Worm (Caenorhabditis elegans): ENCODE data around the gene ZC21.8.

The ZC21.8 gene

DNA sequence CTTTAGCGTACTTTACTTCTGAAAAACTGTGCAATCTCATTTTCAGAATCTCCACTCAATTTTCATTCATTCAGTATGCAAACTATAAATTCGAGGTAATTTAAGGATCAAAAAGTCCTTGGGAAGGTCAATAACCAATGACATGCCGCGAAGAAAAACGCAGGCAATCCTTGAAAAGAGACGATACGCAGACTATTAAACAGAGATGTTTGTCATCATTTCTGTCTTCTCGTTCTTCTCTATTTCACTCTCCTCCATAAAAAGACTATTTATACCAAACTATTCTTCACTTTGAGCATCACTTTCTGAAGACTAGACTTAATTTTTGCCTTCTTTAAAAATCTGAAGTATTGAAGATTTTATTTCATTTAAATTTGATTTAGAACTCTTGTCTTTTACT, 32.3 kb upstream of the ZC21.8 start, which contains the start of gene C02D5.4:
Gene C02D5.4 (plus strand): TSS at position 41 of the 400 bp plus-strand sequence.
- TF ChIP-seq skn-1 (tag; optimal IDR thresholded peaks at IDR 0.05): peak; percentile 99
- TF ChIP-seq aly-2 (tag; optimal IDR thresholded peaks at IDR 0.05): no peak
- no peak for TF ChIP-seq fkh-10 (GFP tag; optimal IDR thresholded peaks at IDR 0.05)
- peak; percentile 6 for TF ChIP-seq nhr-25 (tag; optimal IDR thresholded peaks at IDR 0.05)
- no peak for TF ChIP-seq fos-1 (tag; optimal IDR thresholded peaks at IDR 0.05)
- TF ChIP-seq pqm-1 (tag; optimal IDR thresholded peaks at IDR 0.05): peak; percentile 52
- TF ChIP-seq elt-2 (tag; optimal IDR thresholded peaks at IDR 0.05): peak; percentile 22
- TF ChIP-seq nhr-76 (tag; optimal IDR thresholded peaks at IDR 0.05): no peak
- TF ChIP-seq ceh-9 (tag; optimal IDR thresholded peaks at IDR 0.05): no peak
- TF ChIP-seq fkh-2 (tag; optimal IDR thresholded peaks at IDR 0.05): no peak
- peak; percentile 57 for TF ChIP-seq pha-4 (tag; optimal IDR thresholded peaks at IDR 0.05)
- no peak for TF ChIP-seq ceh-82 (tag; optimal IDR thresholded peaks at IDR 0.05)
- TF ChIP-seq nfya-1 (tag; optimal IDR thresholded peaks at IDR 0.05; ENCODE audit: insufficient read depth): peak; percentile 27
- TF ChIP-seq daf-12 (tag; optimal IDR thresholded peaks at IDR 0.05): no peak
- TF ChIP-seq lsy-12 (tag; optimal IDR thresholded peaks at IDR 0.05): no peak
- TF ChIP-seq nhr-43 (tag; optimal IDR thresholded peaks at IDR 0.05; ENCODE audit: poor library complexity, severe bottlenecking): no peak
- no peak for TF ChIP-seq sea-2 (GFP tag; optimal IDR thresholded peaks at IDR 0.05)
- TF ChIP-seq elt-1 (tag; optimal IDR thresholded peaks at IDR 0.05): no peak

DNA sequence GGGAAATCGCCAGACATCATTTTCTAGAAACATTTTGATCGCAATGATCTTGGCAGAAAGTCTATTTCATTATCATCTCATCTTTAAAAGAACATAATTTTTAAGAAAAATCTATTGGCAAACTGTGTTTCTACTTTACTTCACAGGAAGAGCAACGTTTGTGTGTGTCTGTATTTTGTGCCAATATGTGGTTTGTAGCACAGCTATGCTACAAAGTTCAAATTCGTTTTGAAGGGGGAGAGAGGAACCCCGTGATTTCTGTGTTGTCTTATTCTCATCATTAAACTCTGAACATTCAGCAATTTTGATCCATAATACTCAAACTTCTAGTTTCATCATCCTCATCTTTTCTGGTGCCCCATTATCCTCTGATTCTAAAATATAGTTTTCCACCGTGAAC, 31.9 kb upstream of the ZC21.8 start:
- TF ChIP-seq mdl-1 (tag; optimal IDR thresholded peaks at IDR 0.05): no peak
- no peak for TF ChIP-seq hmg-11 (tag; optimal IDR thresholded peaks at IDR 0.05)
- TF ChIP-seq nhr-28 (tag; optimal IDR thresholded peaks at IDR 0.05): no peak
- TF ChIP-seq nhr-11 (tag; optimal IDR thresholded peaks at IDR 0.05): no peak
- no peak for TF ChIP-seq elt-3 (tag; optimal IDR thresholded peaks at IDR 0.05)
- TF ChIP-seq nhr-12 (tag; optimal IDR thresholded peaks at IDR 0.05): no peak
- no peak for TF ChIP-seq fkh-10 (GFP tag; optimal IDR thresholded peaks at IDR 0.05)
- no peak for TF ChIP-seq nhr-76 (tag; optimal IDR thresholded peaks at IDR 0.05)
- TF ChIP-seq jun-1 (tag; optimal IDR thresholded peaks at IDR 0.05): no peak
- TF ChIP-seq unc-39 (tag; optimal IDR thresholded peaks at IDR 0.05): no peak
- TF ChIP-seq snpc-4 (tag; optimal IDR thresholded peaks at IDR 0.05): no peak
- TF ChIP-seq ceh-28 (tag; optimal IDR thresholded peaks at IDR 0.05): no peak
- TF ChIP-seq tbx-2 (tag; optimal IDR thresholded peaks at IDR 0.05): no peak
- no peak for TF ChIP-seq elt-2 (tag; optimal IDR thresholded peaks at IDR 0.05)
- no peak for TF ChIP-seq ztf-11 (tag; optimal IDR thresholded peaks at IDR 0.05)

DNA sequence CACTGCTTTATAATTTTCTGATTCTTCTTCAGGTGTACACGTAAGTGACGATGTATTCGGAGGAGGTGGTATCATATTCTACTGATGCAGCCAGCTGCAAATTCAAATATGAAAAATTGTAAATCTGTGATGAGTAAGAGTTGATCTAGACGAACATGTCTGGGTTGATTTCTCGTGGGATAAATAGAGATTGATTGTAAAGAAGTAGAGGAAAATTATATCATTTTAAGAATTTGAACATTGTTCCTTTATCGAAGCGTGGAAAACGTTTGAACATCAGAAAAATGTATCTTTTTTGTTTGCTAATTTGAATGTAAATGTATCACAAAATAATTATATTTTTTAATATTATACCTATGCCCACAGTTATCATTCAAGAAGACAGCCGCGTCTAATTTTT, 25.7 kb upstream of the ZC21.8 start, which contains the start of gene ZC21.6:
Gene ZC21.6 (minus strand): TSS at position 101 of the 400 bp plus-strand sequence.
- TF ChIP-seq nhr-25 (tag; optimal IDR thresholded peaks at IDR 0.05) (no peak), ceh-28 (tag; optimal IDR thresholded peaks at IDR 0.05) (no peak), zag-1 (tag; optimal IDR thresholded peaks at IDR 0.05) (no peak), ztf-11 (tag; optimal IDR thresholded peaks at IDR 0.05) (no peak), ceh-82 (tag; optimal IDR thresholded peaks at IDR 0.05) (no peak)

DNA sequence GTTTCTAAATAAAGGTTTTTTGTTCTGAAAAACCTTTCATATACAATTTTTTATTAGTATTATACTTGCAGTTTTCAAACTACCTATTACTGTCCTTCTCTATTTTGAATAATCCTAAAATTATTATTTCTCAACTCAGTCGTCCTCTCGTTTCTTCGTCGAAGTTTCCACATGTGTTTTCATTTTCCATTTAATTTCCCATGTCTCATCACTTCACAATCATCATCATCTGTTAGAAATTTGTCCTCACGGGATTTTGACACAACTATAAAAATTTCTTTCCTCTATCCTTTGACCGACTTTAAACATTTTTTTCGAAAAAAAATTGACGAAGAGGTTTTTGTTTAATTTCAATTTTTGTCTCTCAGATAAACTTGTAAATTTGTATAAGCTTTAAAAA, 15.7 kb upstream of the ZC21.8 start:
- TF ChIP-seq mml-1 (tag; optimal IDR thresholded peaks at IDR 0.05) (no peak), egl-5 (tag; optimal IDR thresholded peaks at IDR 0.05) (no peak), hmg-11 (tag; optimal IDR thresholded peaks at IDR 0.05) (no peak), eor-1 (tag; optimal IDR thresholded peaks at IDR 0.05) (no peak), nhr-11 (tag; optimal IDR thresholded peaks at IDR 0.05) (no peak), daf-12 (tag; optimal IDR thresholded peaks at IDR 0.05) (no peak), nhr-237 (tag; optimal IDR thresholded peaks at IDR 0.05) (no peak), fkh-2 (tag; optimal IDR thresholded peaks at IDR 0.05) (no peak), jun-1 (tag; optimal IDR thresholded peaks at IDR 0.05) (no peak), nhr-67 (tag; optimal IDR thresholded peaks at IDR 0.05) (no peak), ZK546.5 (tag; optimal IDR thresholded peaks at IDR 0.05) (no peak), ztf-11 (tag; optimal IDR thresholded peaks at IDR 0.05) (no peak), nhr-28 (tag; optimal IDR thresholded peaks at IDR 0.05) (no peak), fkh-10 (GFP tag; optimal IDR thresholded peaks at IDR 0.05) (no peak), ceh-16 (tag; optimal IDR thresholded peaks at IDR 0.05) (no peak), lin-15B (tag; optimal IDR thresholded peaks at IDR 0.05) (no peak)
